Fruit fly (Drosophila melanogaster) whole organism, embryonic: Measurements from ENCODE around the gene eIF3i.

Experiments used
- BEAF-32 ChIP-seq: fragments of 200-800 bp; sonication (Bioruptor generic); optimal IDR thresholded peaks from 3 replicates; lab custom pipeline; 2017; ENCODE audit warnings: missing biosample characterization, missing genetic modification characterization, mild to moderate bottlenecking, moderate library complexity, missing genetic modification reagents
- Blimp-1 ChIP-seq: fragments of 200-800 bp; sonication (Bioruptor generic); optimal IDR thresholded peaks from 3 replicates; lab custom pipeline; 2018; ENCODE audit warnings: missing biosample characterization, missing genetic modification characterization, mild to moderate bottlenecking, moderate library complexity, missing genetic modification reagents
- C15 ChIP-seq: fragments of 200-800 bp; sonication (Bioruptor generic); IDR thresholded peaks from 3 replicates; pipeline ENCODE4 v1.3.6; 2022; ENCODE audit warnings: missing biosample characterization, missing genetic modification characterization
- CG10959 ChIP-seq: fragments of 200-800 bp; sonication (Bioruptor generic); IDR thresholded peaks from 2 replicates; pipeline ENCODE4 v1.3.6; 2022; ENCODE audit warnings: missing biosample characterization, missing genetic modification characterization
- CG1529 ChIP-seq: fragments of 200-800 bp; sonication (Bioruptor generic); optimal IDR thresholded peaks from 3 replicates; lab custom pipeline; 2018; ENCODE audit warnings: missing biosample characterization, missing genetic modification characterization
- CG15479 ChIP-seq: fragments of 200-800 bp; sonication (Bioruptor generic); optimal IDR thresholded peaks from 3 replicates; lab custom pipeline; 2019; ENCODE audit warnings: missing biosample characterization, mild to moderate bottlenecking, missing genetic modification characterization, moderate library complexity
- CG16813 ChIP-seq: fragments of 200-800 bp; sonication (Bioruptor generic); IDR thresholded peaks from 3 replicates; pipeline ENCODE4 v1.3.6; 2022; ENCODE audit warnings: missing biosample characterization, missing genetic modification characterization; ENCODE audit not compliant: partially characterized antibody
- CG17568 ChIP-seq: fragments of 200-800 bp; sonication (Bioruptor generic); optimal IDR thresholded peaks from 2 replicates; lab custom pipeline; 2018; ENCODE audit warnings: missing biosample characterization, mild to moderate bottlenecking, missing genetic modification characterization, moderate library complexity
- CG3065 ChIP-seq: fragments of 200-800 bp; sonication (Bioruptor generic); optimal IDR thresholded peaks from 2 replicates; lab custom pipeline; 2016; ENCODE audit warnings: missing biosample characterization, missing genetic modification characterization
- CG3847 ChIP-seq: fragments of 200-800 bp; sonication (Bioruptor generic); IDR thresholded peaks from 2 replicates; pipeline ENCODE4 v1.3.6; 2022; ENCODE audit warnings: missing biosample characterization, missing genetic modification characterization
- CG42726 ChIP-seq: fragments of 200-800 bp; sonication (Bioruptor generic); IDR thresholded peaks from 2 replicates; pipeline ENCODE4 v1.3.6; 2022; ENCODE audit warnings: missing biosample characterization, missing genetic modification characterization; ENCODE audit not compliant: partially characterized antibody
- CG4617 ChIP-seq: fragments of 200-800 bp; sonication (Bioruptor generic); optimal IDR thresholded peaks from 3 replicates; lab custom pipeline; 2016; ENCODE audit warnings: missing biosample characterization, missing genetic modification characterization, borderline replicate concordance
- CG4730 ChIP-seq: fragments of 200-800 bp; sonication (Bioruptor generic); IDR thresholded peaks from 2 replicates; pipeline ENCODE4 v1.3.6; 2022; ENCODE audit warnings: missing biosample characterization, missing genetic modification characterization
- CG6654 ChIP-seq: fragments of 200-800 bp; sonication (Bioruptor generic); optimal IDR thresholded peaks from 2 replicates; lab custom pipeline; 2017; ENCODE audit warnings: missing biosample characterization, mild to moderate bottlenecking, missing genetic modification characterization
- CG6683 ChIP-seq: fragments of 200-800 bp; sonication (Bioruptor generic); optimal IDR thresholded peaks from 2 replicates; lab custom pipeline; 2017; ENCODE audit warnings: missing biosample characterization, mild to moderate bottlenecking, missing genetic modification characterization, missing genetic modification reagents
- CG7839 ChIP-seq: fragments of 200-800 bp; sonication (Bioruptor generic); optimal IDR thresholded peaks from 3 replicates; lab custom pipeline; 2018; ENCODE audit warnings: missing biosample characterization, mild to moderate bottlenecking, missing genetic modification characterization, moderate library complexity
- Dfd ChIP-seq, 2 experiments: fragments of >200 bp; optimal IDR thresholded peaks; 2 replicates each; lab custom pipeline; 2017; ENCODE audit warnings: missing biosample characterization in 2 of 2, missing genetic modification characterization in 2 of 2
- Dip2 ChIP-seq: fragments of 200-800 bp; sonication (Bioruptor generic); IDR thresholded peaks from 2 replicates; pipeline ENCODE4 v1.3.6; 2022; ENCODE audit warnings: missing biosample characterization, missing genetic modification characterization
- Drgx ChIP-seq: fragments of 200-800 bp; sonication (Bioruptor generic); IDR thresholded peaks from 2 replicates; pipeline ENCODE4 v1.3.6; 2022; ENCODE audit warnings: missing biosample characterization, missing genetic modification characterization
- E2f1 ChIP-seq: fragments of 200-800 bp; sonication (Bioruptor generic); IDR thresholded peaks from 2 replicates; pipeline ENCODE4 v1.3.6; 2022; ENCODE audit warnings: missing biosample characterization, missing genetic modification characterization
- E2f2 ChIP-seq: fragments of 200-800 bp; sonication (Bioruptor generic); IDR thresholded peaks from 2 replicates; pipeline ENCODE4 v1.3.6; 2022; ENCODE audit warnings: missing biosample characterization, missing genetic modification characterization
- Elba2 ChIP-seq: fragments of 200-800 bp; sonication (Bioruptor generic); optimal IDR thresholded peaks from 3 replicates; lab custom pipeline; 2016; ENCODE audit warnings: missing biosample characterization, missing genetic modification characterization
- Ets65A ChIP-seq: fragments of 200-800 bp; sonication (Bioruptor generic); peaks from one replicate; lab custom pipeline; 2016; ENCODE audit warnings: missing biosample characterization, missing genetic modification characterization
- HLH54F ChIP-seq: fragments of 200-800 bp; sonication (Bioruptor generic); optimal IDR thresholded peaks from 3 replicates; lab custom pipeline; 2016; ENCODE audit warnings: missing biosample characterization, missing genetic modification characterization
- Hmr ChIP-seq: fragments of 200-800 bp; sonication (Bioruptor generic); optimal IDR thresholded peaks from 3 replicates; lab custom pipeline; 2017; ENCODE audit warnings: mild to moderate bottlenecking, missing biosample characterization, missing genetic modification reagents, missing genetic modification characterization
- MTF-1 ChIP-seq: fragments of 200-800 bp; sonication (Bioruptor generic); optimal IDR thresholded peaks from 2 replicates; lab custom pipeline; 2018; ENCODE audit warnings: missing biosample characterization, mild to moderate bottlenecking, missing genetic modification characterization, borderline replicate concordance
- Ptx1 ChIP-seq: fragments of 200-800 bp; sonication (Bioruptor generic); IDR thresholded peaks from 2 replicates; pipeline ENCODE4 v1.3.6; 2022; ENCODE audit warnings: missing biosample characterization, missing genetic modification characterization
- Rx ChIP-seq: fragments of 200-800 bp; sonication (Bioruptor generic); IDR thresholded peaks from 2 replicates; pipeline ENCODE4 v1.3.6; 2022; ENCODE audit warnings: missing biosample characterization, missing genetic modification characterization
- Ssrp ChIP-seq: fragments of 200-800 bp; sonication (Bioruptor generic); optimal IDR thresholded peaks from 2 replicates; lab custom pipeline; 2018; ENCODE audit warnings: missing biosample characterization, mild to moderate bottlenecking, missing genetic modification characterization, moderate library complexity
- aop ChIP-seq: fragments of 200-800 bp; sonication (Bioruptor generic); IDR thresholded peaks from 2 replicates; pipeline ENCODE4 v1.3.6; 2022; ENCODE audit warnings: missing biosample characterization, missing genetic modification characterization
- ase ChIP-seq: fragments of 200-800 bp; sonication (Bioruptor generic); IDR thresholded peaks from 3 replicates; pipeline ENCODE4 v1.3.6; 2022; ENCODE audit warnings: missing biosample characterization, missing genetic modification characterization
- cg ChIP-seq: fragments of 200-800 bp; sonication (Bioruptor generic); optimal IDR thresholded peaks from 3 replicates; lab custom pipeline; 2019; ENCODE audit warnings: missing biosample characterization, mild to moderate bottlenecking, missing genetic modification characterization, moderate library complexity
- croc ChIP-seq: fragments of 200-800 bp; sonication (Bioruptor generic); conservative IDR thresholded peaks from 3 replicates; pipeline ENCODE4 v1.3.6; 2022; ENCODE audit warnings: missing biosample characterization, missing genetic modification characterization
- emc ChIP-seq: fragments of 200-800 bp; sonication (Bioruptor generic); optimal IDR thresholded peaks from 2 replicates; lab custom pipeline; 2016; ENCODE audit warnings: missing biosample characterization, missing genetic modification characterization
- eyg ChIP-seq: fragments of 200-800 bp; sonication (Bioruptor generic); optimal IDR thresholded peaks from 3 replicates; lab custom pipeline; 2016; ENCODE audit warnings: missing biosample characterization, missing genetic modification characterization
- fd96Cb ChIP-seq: fragments of 200-800 bp; sonication (Bioruptor generic); optimal IDR thresholded peaks from 2 replicates; lab custom pipeline; 2018; ENCODE audit warnings: missing biosample characterization, mild to moderate bottlenecking, missing genetic modification characterization, moderate library complexity
- hbn ChIP-seq: fragments of 200-800 bp; sonication (Bioruptor generic); IDR thresholded peaks from 2 replicates; pipeline ENCODE4 v1.3.6; 2022; ENCODE audit warnings: missing biosample characterization, missing genetic modification characterization; ENCODE audit not compliant: partially characterized antibody
- klu ChIP-seq: fragments of 200-800 bp; sonication (Bioruptor generic); IDR thresholded peaks from 2 replicates; pipeline ENCODE4 v1.3.6; 2022; ENCODE audit warnings: missing biosample characterization, missing genetic modification characterization
- knrl ChIP-seq: fragments of 200-800 bp; sonication (Bioruptor generic); IDR thresholded peaks from 3 replicates; pipeline ENCODE4 v1.3.6; 2022; ENCODE audit warnings: missing biosample characterization, missing genetic modification characterization; ENCODE audit not compliant: partially characterized antibody
- lmd ChIP-seq: fragments of 200-800 bp; sonication (Bioruptor generic); IDR thresholded peaks from 2 replicates; pipeline ENCODE4 v1.3.6; 2022; ENCODE audit warnings: missing biosample characterization, missing genetic modification characterization
- maf-S ChIP-seq: fragments of 200-800 bp; sonication (Bioruptor generic); optimal IDR thresholded peaks from 2 replicates; lab custom pipeline; 2016; ENCODE audit warnings: missing biosample characterization, missing genetic modification characterization
- nom ChIP-seq: fragments of 200-800 bp; sonication (Bioruptor generic); optimal IDR thresholded peaks from 2 replicates; lab custom pipeline; 2017; ENCODE audit warnings: missing biosample characterization, missing genetic modification characterization, mild to moderate bottlenecking, moderate library complexity, missing genetic modification reagents
- oc ChIP-seq: fragments of 200-800 bp; sonication (Bioruptor generic); optimal IDR thresholded peaks from 2 replicates; lab custom pipeline; 2018; ENCODE audit warnings: missing biosample characterization, mild to moderate bottlenecking, missing genetic modification characterization, moderate library complexity
- so ChIP-seq: fragments of 200-800 bp; sonication (Bioruptor generic); IDR thresholded peaks from 3 replicates; pipeline ENCODE4 v1.3.6; 2022; ENCODE audit warnings: missing biosample characterization, missing genetic modification characterization
- sr ChIP-seq: fragments of 200-800 bp; sonication (Bioruptor generic); IDR thresholded peaks from 3 replicates; pipeline ENCODE4 v1.3.6; 2022; ENCODE audit warnings: missing biosample characterization, missing genetic modification characterization
- tin ChIP-seq: fragments of 200-800 bp; sonication (Bioruptor generic); optimal IDR thresholded peaks from 3 replicates; lab custom pipeline; 2016; ENCODE audit warnings: missing biosample characterization, missing genetic modification characterization
- twi ChIP-seq: fragments of 200-800 bp; optimal IDR thresholded peaks from 2 replicates; lab custom pipeline; 2019; ENCODE audit warnings: missing biosample characterization, mild to moderate bottlenecking, missing genetic modification characterization, moderate library complexity
- yki ChIP-seq: fragments of >200 bp; optimal IDR thresholded peaks from 3 replicates; lab custom pipeline; 2018
- z ChIP-seq: fragments of 200-800 bp; sonication (Bioruptor generic); IDR thresholded peaks from 3 replicates; pipeline ENCODE4 v1.3.6; 2022; ENCODE audit warnings: missing biosample characterization, missing genetic modification characterization

eIF3i gene

dm6 chr2L:4998260-4998560 lies 30.6 kb upstream of the eIF3i start:
- TF ChIP-seq twi (no peak), CG15479 (GFP tag; lab: Kevin White, UChicago) (peak; percentile 77), CG16813 (GFP tag; lab: Robert Waterston, UW) (no peak), klu (GFP tag; lab: Robert Waterston, UW) (no peak), yki (no peak), Ptx1 (GFP tag; lab: Robert Waterston, UW) (0 out of 2 replicates have a peak, but pooled peaks have one; percentile 5), Ets65A (peak; percentile 80), lmd (GFP tag; lab: Robert Waterston, UW) (no peak), Ssrp (tag; lab: Kevin White, UChicago) (peak; percentile 14), CG17568 (GFP tag; lab: Kevin White, UChicago) (no peak), oc (tag; lab: Kevin White, UChicago) (no peak), Drgx (GFP tag; lab: Robert Waterston, UW) (no peak), hbn (GFP tag; lab: Robert Waterston, UW) (no peak), BEAF-32 (GFP tag; lab: Kevin White, UChicago) (peak; percentile 19)

dm6 chr2L:4997401-4998259 lies 30.1 kb upstream of the eIF3i start:
- TF ChIP-seq Elba2 (peak; percentile 78), aop (GFP tag; lab: Robert Waterston, UW) (peak; percentile 96), CG1529 (GFP tag; lab: Kevin White, UChicago) (peak; percentile 99), CG6654 (GFP tag; lab: Kevin White, UChicago) (peak; percentile 97), Blimp-1 (GFP tag; lab: Kevin White, UChicago) (peak; percentile 98), Dfd (GFP tag; optimal IDR thresholded peaks at IDR 0.05; lab: Kevin White, UChicago) (peak; percentile 58 to 81), E2f2 (peak; percentile 88), Dip2 (peak; percentile 79), nom (GFP tag; lab: Kevin White, UChicago) (peak; percentile 98), Rx (GFP tag; lab: Robert Waterston, UW) (peak; percentile 99), knrl (peak; percentile 77), CG10959 (GFP tag; lab: Robert Waterston, UW) (peak; percentile 99), so (GFP tag; lab: Robert Waterston, UW) (peak; percentile 99), CG3847 (peak; percentile 99), tin (GFP tag; lab: Kevin White, UChicago) (peak; percentile 99), cg (GFP tag; lab: Kevin White, UChicago) (peak; percentile 15), CG42726 (peak; percentile 68; the same call in 1 of the 2 replicates), CG6683 (GFP tag; lab: Kevin White, UChicago) (peak; percentile 97), z (GFP tag; lab: Robert Waterston, UW) (peak; percentile 84), MTF-1 (peak; percentile 98), maf-S (peak; percentile 99), emc (GFP tag; lab: Kevin White, UChicago) (peak; percentile 97), Hmr (GFP tag; lab: Kevin White, UChicago) (peak; percentile 98), eyg (GFP tag; lab: Kevin White, UChicago) (peak; percentile 98), sr (peak; percentile 98), CG4617 (GFP tag; lab: Kevin White, UChicago) (peak; percentile 99), HLH54F (peak; percentile 99), CG3065 (GFP tag; lab: Kevin White, UChicago) (peak; percentile 98), E2f1 (GFP tag; lab: Robert Waterston, UW) (peak; percentile 99), ase (GFP tag; lab: Robert Waterston, UW) (peak; percentile 100), CG7839 (tag; lab: Kevin White, UChicago) (peak; percentile 99), C15 (GFP tag; lab: Robert Waterston, UW) (peak; percentile 97), CG4730 (GFP tag; lab: Robert Waterston, UW) (peak; percentile 99), fd96Cb (peak; percentile 99), croc (GFP tag; lab: Robert Waterston, UW) (peak; percentile 99)
